Worm (Caenorhabditis elegans) whole organism, dauer: ENCODE measurements around the gene glo-4.

Source experiments
- unc-62 ChIP-seq: sonication (generic microtip); optimal IDR thresholded peaks from 2 replicates; lab custom pipeline; 2017; ENCODE audit warnings: missing biosample characterization, missing genetic modification reagents, missing genetic modification characterization

glo-4 gene

ce11 chrV:9217158-9217557, 25.9 kb downstream of the glo-4 start, which contains the start of gene pacs-1:
Gene pacs-1, minus strand, starts transcription at chrV:9217258.
- TF ChIP-seq unc-62 (GFP tag; lab: Kevin White, UChicago): no peak

ce11 chrV:9213554-9213953, 29.5 kb downstream of the glo-4 start, which contains the start of gene mdt-27:
Gene mdt-27, minus strand, starts transcription at chrV:9213654.
- no peak for TF ChIP-seq unc-62 (GFP tag; lab: Kevin White, UChicago)

ce11 chrV:9212499-9212898, 30.5 kb downstream of the glo-4 start:
- no peak for TF ChIP-seq unc-62 (GFP tag; lab: Kevin White, UChicago)

ce11 chrV:9208878-9209277, 34.1 kb downstream of the glo-4 start:
- no peak for TF ChIP-seq unc-62 (GFP tag; lab: Kevin White, UChicago)

ce11 chrV:9207377-9207776, 35.6 kb downstream of the glo-4 start, which contains the start of gene inx-10:
Gene inx-10, minus strand, starts transcription at chrV:9207477.
- no peak for TF ChIP-seq unc-62 (GFP tag; lab: Kevin White, UChicago)

ce11 chrV:9202710-9203109, 40.3 kb downstream of the glo-4 start, which contains the start of gene asp-2:
Gene asp-2, plus strand, starts transcription at chrV:9203077.
- no peak for TF ChIP-seq unc-62 (GFP tag; lab: Kevin White, UChicago)

ce11 chrV:9198887-9199286, 44.1 kb downstream of the glo-4 start, which contains the start of gene str-177:
Gene str-177, minus strand, starts transcription at chrV:9198987.
- TF ChIP-seq unc-62 (GFP tag; lab: Kevin White, UChicago): no peak

ce11 chrV:9197121-9197520, 45.9 kb downstream of the glo-4 start, which contains the start of gene C24B5.4:
Gene C24B5.4, minus strand, starts transcription at chrV:9197326.
- no peak for TF ChIP-seq unc-62 (GFP tag; lab: Kevin White, UChicago)

ce11 chrV:9194055-9194454, 49.0 kb downstream of the glo-4 start:
- TF ChIP-seq unc-62 (GFP tag; lab: Kevin White, UChicago): no peak

ce11 chrV:9191406-9191805, 51.6 kb downstream of the glo-4 start, which contains the start of gene sphr-1:
Gene sphr-1, plus strand, starts transcription at chrV:9191610.
- no peak for TF ChIP-seq unc-62 (GFP tag; lab: Kevin White, UChicago)

- TF ChIP-seq unc-62 (GFP tag; lab: Kevin White, UChicago): no peak
Measured at ce11 chrV:9186028-9186427, 57.0 kb downstream of the glo-4 start.
